Worm (Caenorhabditis elegans): ENCODE results near the gene Y55F3AM.21.
A peak's percentile ranks its signal among the peaks of the same experiment; 100 is the strongest.

Gene Y55F3AM.21

DNA sequence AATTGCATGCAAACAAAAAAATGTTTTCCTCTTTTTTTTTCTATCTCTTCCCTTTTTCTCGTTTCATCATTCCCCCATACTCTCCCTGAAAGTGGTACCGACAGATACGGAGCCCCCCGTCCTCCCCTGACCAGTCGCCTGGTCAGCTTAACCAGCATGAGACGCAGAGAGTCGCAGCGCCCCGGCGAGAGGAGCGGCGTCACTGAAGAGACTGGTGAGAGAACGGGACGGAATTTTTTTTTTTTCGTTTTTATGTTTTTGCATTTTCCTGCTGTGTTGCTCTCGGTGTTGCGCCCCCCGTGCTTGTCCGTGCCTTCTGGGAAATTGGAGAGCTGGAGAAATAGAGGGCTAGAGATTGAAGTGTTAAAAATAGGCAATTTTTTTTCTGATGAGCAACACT is 18.9 kb upstream of the Y55F3AM.21 start (continued):
- TF ChIP-seq vab-7 (GFP tag; IDR thresholded peaks at IDR 0.05) (no peak), arid-1 (GFP tag; conservative IDR thresholded peaks at IDR 0.05) (peak; percentile 41; the same call in 1 of the 2 replicates), set-16 (GFP tag; IDR thresholded peaks at IDR 0.05) (peak; percentile 95), hif-1 (tag; optimal IDR thresholded peaks at IDR 0.05) (peak; percentile 2 to 89), spr-3 (GFP tag; optimal IDR thresholded peaks at IDR 0.05) (no peak), Y75B8A.6 (GFP tag; IDR thresholded peaks at IDR 0.05) (no peak), nhr-10 (tag; optimal IDR thresholded peaks at IDR 0.05) (peak; percentile 34), T20F7.1 (GFP tag; optimal IDR thresholded peaks at IDR 0.05) (no peak), F49E8.2 (tag; optimal IDR thresholded peaks at IDR 0.05; ENCODE audit: borderline replicate concordance) (no peak), zag-1 (tag; optimal IDR thresholded peaks at IDR 0.05) (peak; percentile 43), madf-5 (GFP tag; IDR thresholded peaks at IDR 0.05) (0 out of 4 replicates have a peak, but pooled peaks of 1 of the 2 experiments have one; percentile 35), dmd-9 (GFP tag; IDR thresholded peaks at IDR 0.05) (no peak), cey-2 (tag; optimal IDR thresholded peaks at IDR 0.05; ENCODE audit: borderline replicate concordance, insufficient read depth) (no peak), nhr-25 (tag; optimal IDR thresholded peaks at IDR 0.05; ENCODE audit: borderline replicate concordance, insufficient read depth) (no peak), dmd-6 (GFP tag; IDR thresholded peaks at IDR 0.05) (peak; percentile 86), nhr-42 (GFP tag; IDR thresholded peaks at IDR 0.05) (peak; percentile 81), lin-29 (GFP tag; IDR thresholded peaks at IDR 0.05) (0 out of 2 replicates have a peak, but pooled peaks have one; percentile 15), snpc-4 (tag; optimal IDR thresholded peaks at IDR 0.05) (no peak), gei-8 (GFP tag; optimal IDR thresholded peaks at IDR 0.05) (no peak), dve-1 (tag; optimal IDR thresholded peaks at IDR 0.05; ENCODE audit: insufficient read depth) (peak; percentile 97), nhr-102 (tag; optimal IDR thresholded peaks at IDR 0.05) (peak; percentile 81), F44E2.7 (GFP tag; IDR thresholded peaks at IDR 0.05) (no peak), ztf-11 (tag; optimal IDR thresholded peaks at IDR 0.05) (no peak), ZK337.2 (GFP tag; IDR thresholded peaks at IDR 0.05) (no peak), mes-2 (tag; optimal IDR thresholded peaks at IDR 0.05; ENCODE audit: poor library complexity, severe bottlenecking) (peak; percentile 67), tra-1 (GFP tag; IDR thresholded peaks at IDR 0.05) (peak; percentile 62; the same call in 1 of the 2 replicates), Y5F2A.4 (GFP tag; optimal IDR thresholded peaks at IDR 0.05) (no peak), egl-43 (GFP tag; IDR thresholded peaks at IDR 0.05) (peak; percentile 80), nhr-6 (tag; optimal IDR thresholded peaks at IDR 0.05) (peak; percentile 52), nhr-48 (tag; optimal IDR thresholded peaks at IDR 0.05) (peak; percentile 86), D1046.2 (GFP tag; IDR thresholded peaks at IDR 0.05) (no peak), pha-4 (GFP tag; IDR thresholded peaks at IDR 0.05) (peak; percentile 85), pha-4 (tag; optimal IDR thresholded peaks at IDR 0.05) (no peak), dpl-1 (GFP tag; optimal IDR thresholded peaks at IDR 0.05) (peak; percentile 56)

DNA sequence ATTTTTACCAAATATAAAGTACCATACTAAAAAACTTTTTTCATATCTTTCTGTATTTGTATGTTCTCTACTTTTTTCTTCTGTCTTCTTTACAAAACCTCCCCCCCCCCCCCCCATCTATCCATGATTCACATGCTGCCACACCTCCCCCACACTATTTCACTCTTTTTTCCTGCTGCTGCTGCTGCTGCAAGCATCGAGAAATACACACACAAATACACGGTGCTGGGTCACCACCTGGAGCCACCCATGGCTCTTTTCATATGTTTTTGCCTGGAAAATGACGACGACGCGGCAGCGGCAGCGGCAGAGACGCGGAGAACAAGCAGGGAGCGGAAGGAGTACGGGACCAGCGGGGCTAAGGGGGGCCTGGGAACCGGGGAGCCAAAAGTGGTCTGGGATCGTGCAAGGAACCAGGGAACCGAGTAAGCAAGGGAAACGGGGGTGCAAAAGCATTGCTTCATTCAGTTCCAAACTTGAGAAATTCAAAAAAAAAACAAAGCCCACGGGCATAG is 17.3 kb upstream of the Y55F3AM.21 start:
- TF ChIP-seq hif-1 (tag; optimal IDR thresholded peaks at IDR 0.05), result no peak
- TF ChIP-seq pha-4 (GFP tag; IDR thresholded peaks at IDR 0.05), result peak; percentile 33; the same call in 1 of the 2 replicates
- TF ChIP-seq pha-4 (tag; optimal IDR thresholded peaks at IDR 0.05), result no peak
- TF ChIP-seq F26F4.8 (GFP tag; conservative IDR thresholded peaks at IDR 0.05), result no peak
- peak; percentile 72 for TF ChIP-seq hlh-11 (tag; optimal IDR thresholded peaks at IDR 0.05)
- no peak for TF ChIP-seq daf-8 (GFP tag; IDR thresholded peaks at IDR 0.05)
- TF ChIP-seq daf-16 (GFP tag; optimal IDR thresholded peaks at IDR 0.05), result no peak
- TF ChIP-seq daf-16 (tag; optimal IDR thresholded peaks at IDR 0.05), result peak; percentile 2
- no peak for TF ChIP-seq hlh-30 (tag; optimal IDR thresholded peaks at IDR 0.05; ENCODE audit: insufficient read depth)
- no peak for TF ChIP-seq ceh-44 (GFP tag; IDR thresholded peaks at IDR 0.05)
- no peak for TF ChIP-seq ces-1 (GFP tag; optimal IDR thresholded peaks at IDR 0.05)
- TF ChIP-seq D1046.2 (GFP tag; IDR thresholded peaks at IDR 0.05), result no peak
- TF ChIP-seq spr-1 (tag; optimal IDR thresholded peaks at IDR 0.05), result no peak
- TF ChIP-seq T26A8.4 (GFP tag; IDR thresholded peaks at IDR 0.05), result no peak
- TF ChIP-seq set-16 (GFP tag; IDR thresholded peaks at IDR 0.05), result peak; percentile 92
- TF ChIP-seq aha-1 (tag), result peak; percentile 65
- TF ChIP-seq zfp-3 (GFP tag; conservative IDR thresholded peaks at IDR 0.05), result no peak
- TF ChIP-seq Y48G9A.11 (GFP tag; IDR thresholded peaks at IDR 0.05), result no peak

All from whole organism, L4 larva.